Worm (Caenorhabditis elegans) whole organism, young adult: ENCODE measurements around the gene Y48E1C.4.

Experiments used
- B0035.1 ChIP-seq: sonication (generic microtip); optimal IDR thresholded peaks from 2 replicates; lab custom pipeline; 2016; ENCODE audit warnings: missing genetic modification characterization, mild to moderate bottlenecking, missing compliant biosample characterization, missing genotype, missing genetic modification reagents
- F10E7.11 ChIP-seq: sonication (generic microtip); optimal IDR thresholded peaks from 2 replicates; lab custom pipeline; 2017; ENCODE audit warnings: mild to moderate bottlenecking, missing genetic modification characterization, moderate library complexity, missing compliant biosample characterization
- F23B12.7 ChIP-seq: sonication (generic microtip); optimal IDR thresholded peaks from 2 replicates; lab custom pipeline; 2017; ENCODE audit warnings: missing genetic modification characterization, mild to moderate bottlenecking, missing compliant biosample characterization, antibody characterized with exemption, moderate library complexity; ENCODE audit not compliant: insufficient read depth
- F33H1.4 ChIP-seq: fragments of 200-800 bp; sonication (Bioruptor generic); IDR thresholded peaks from 2 replicates; pipeline ENCODE4 v1.3.6; 2022; ENCODE audit warnings: missing genetic modification reagents, missing genetic modification characterization, missing compliant biosample characterization
- F39B2.1 ChIP-seq: fragments of 200-800 bp; sonication (Bioruptor generic); IDR thresholded peaks from 2 replicates; pipeline ENCODE4 v1.3.6; 2022; ENCODE audit warnings: missing genetic modification reagents, missing genetic modification characterization, missing compliant biosample characterization
- F49E8.2 ChIP-seq: sonication (generic microtip); optimal IDR thresholded peaks from 3 replicates; lab custom pipeline; 2017; ENCODE audit warnings: missing genetic modification characterization, mild to moderate bottlenecking, missing compliant biosample characterization, antibody characterized with exemption, moderate library complexity; ENCODE audit not compliant: insufficient read depth
- Y53F4B.3 ChIP-seq: fragments of 200-800 bp; sonication (Bioruptor generic); IDR thresholded peaks from 2 replicates; pipeline ENCODE4 v1.3.6; 2022; ENCODE audit warnings: missing genetic modification reagents, missing genetic modification characterization, missing compliant biosample characterization
- Y53G8AR.9 ChIP-seq: fragments of 200-800 bp; sonication (Bioruptor generic); conservative IDR thresholded peaks from 2 replicates; pipeline ENCODE4 v1.3.6; 2022; ENCODE audit warnings: missing genetic modification reagents, missing genetic modification characterization, missing compliant biosample characterization
- Y56A3A.18 ChIP-seq: fragments of 200-800 bp; sonication (Bioruptor generic); IDR thresholded peaks from 2 replicates; pipeline ENCODE4 v1.3.6; 2022; ENCODE audit warnings: missing genetic modification reagents, missing genetic modification characterization, missing compliant biosample characterization
- Y67H2A.10 ChIP-seq: fragments of 200-800 bp; sonication (Bioruptor generic); conservative IDR thresholded peaks from 2 replicates; pipeline ENCODE4 v1.3.6; 2022; ENCODE audit warnings: missing genetic modification reagents, missing genetic modification characterization, missing compliant biosample characterization
- Y95B8A.8 ChIP-seq: fragments of 200-800 bp; sonication (Bioruptor generic); IDR thresholded peaks from 2 replicates; pipeline ENCODE4 v1.3.6; 2022; ENCODE audit warnings: missing genetic modification reagents, missing genetic modification characterization, missing compliant biosample characterization
- ZK185.1 ChIP-seq: sonication (generic microtip); optimal IDR thresholded peaks from 2 replicates; lab custom pipeline; 2016; ENCODE audit warnings: mild to moderate bottlenecking, missing genetic modification characterization, missing compliant biosample characterization; ENCODE audit not compliant: poor library complexity, severe bottlenecking
- aptf-2 ChIP-seq: fragments of 200-800 bp; sonication (Bioruptor generic); conservative IDR thresholded peaks from 2 replicates; pipeline ENCODE4 v1.3.6; 2022; ENCODE audit warnings: missing genetic modification reagents, missing genetic modification characterization, missing compliant biosample characterization
- attf-3 ChIP-seq: fragments of 200-800 bp; sonication (Bioruptor generic); conservative IDR thresholded peaks from 2 replicates; pipeline ENCODE4 v1.3.6; 2022; ENCODE audit warnings: missing genetic modification reagents, missing genetic modification characterization, missing compliant biosample characterization
- attf-5 ChIP-seq: fragments of 200-800 bp; sonication (Bioruptor generic); optimal IDR thresholded peaks from 2 replicates; lab custom pipeline; 2018; ENCODE audit warnings: mild to moderate bottlenecking, missing genetic modification characterization, missing compliant biosample characterization
- attf-6 ChIP-seq: fragments of 200-800 bp; sonication (Bioruptor generic); IDR thresholded peaks from 2 replicates; pipeline ENCODE4 v1.3.6; 2022; ENCODE audit warnings: missing genetic modification reagents, missing genetic modification characterization, missing compliant biosample characterization
- bed-1 ChIP-seq: fragments of 200-800 bp; sonication (Bioruptor generic); IDR thresholded peaks from 2 replicates; pipeline ENCODE4 v1.3.6; 2022; ENCODE audit warnings: missing genetic modification reagents, missing genetic modification characterization, missing compliant biosample characterization
- bed-2 ChIP-seq: fragments of 200-800 bp; sonication (Bioruptor generic); IDR thresholded peaks from 2 replicates; pipeline ENCODE4 v1.3.6; 2022; ENCODE audit warnings: missing genetic modification reagents, missing genetic modification characterization, missing compliant biosample characterization
- cebp-2 ChIP-seq: fragments of 200-800 bp; sonication (Bioruptor generic); IDR thresholded peaks from 2 replicates; pipeline ENCODE4 v1.3.6; 2022; ENCODE audit warnings: missing genetic modification characterization, missing compliant biosample characterization
- ceh-40 ChIP-seq: fragments of 200-800 bp; sonication (Bioruptor generic); IDR thresholded peaks from 2 replicates; pipeline ENCODE4 v1.3.6; 2022; ENCODE audit warnings: missing genetic modification characterization, missing compliant biosample characterization
- ceh-91 ChIP-seq: fragments of 200-800 bp; sonication (Bioruptor generic); IDR thresholded peaks from 2 replicates; pipeline ENCODE4 v1.3.6; 2022; ENCODE audit warnings: missing genetic modification reagents, missing genetic modification characterization, missing compliant biosample characterization
- die-1 ChIP-seq: sonication (generic microtip); optimal IDR thresholded peaks from 2 replicates; lab custom pipeline; 2016; ENCODE audit warnings: missing genotype, mild to moderate bottlenecking, missing genetic modification characterization, missing compliant biosample characterization
- dpff-1 ChIP-seq: sonication (generic microtip); optimal IDR thresholded peaks from 2 replicates; lab custom pipeline; 2017; ENCODE audit warnings: mild to moderate bottlenecking, missing genetic modification characterization, missing compliant biosample characterization
- egl-18 ChIP-seq: fragments of 200-800 bp; sonication (Bioruptor generic); IDR thresholded peaks from 2 replicates; pipeline ENCODE4 v1.3.6; 2022; ENCODE audit warnings: missing genetic modification reagents, missing genetic modification characterization, missing compliant biosample characterization
- egl-44 ChIP-seq: fragments of 200-800 bp; sonication (Bioruptor generic); IDR thresholded peaks from 2 replicates; pipeline ENCODE4 v1.3.6; 2022; ENCODE audit warnings: missing genetic modification reagents, missing genetic modification characterization, missing compliant biosample characterization
- ets-4 ChIP-seq: fragments of 200-800 bp; sonication (Bioruptor generic); optimal IDR thresholded peaks from 2 replicates; lab custom pipeline; 2018; ENCODE audit warnings: mild to moderate bottlenecking, missing genetic modification characterization, missing compliant biosample characterization
- hsf-1 ChIP-seq: fragments of 200-800 bp; sonication (Bioruptor generic); IDR thresholded peaks from 2 replicates; pipeline ENCODE4 v1.3.6; 2022; ENCODE audit warnings: missing genetic modification reagents, missing genetic modification characterization, missing compliant biosample characterization
- let-526 ChIP-seq: fragments of 200-800 bp; sonication (Bioruptor generic); IDR thresholded peaks from 2 replicates; pipeline ENCODE4 v1.3.6; 2022; ENCODE audit warnings: missing genetic modification reagents, missing genetic modification characterization, missing compliant biosample characterization
- lin-35 ChIP-seq, 3 experiments: fragments of 150-350 bp in 2 of 3; sonication (generic microtip) in 1 of 3; optimal IDR thresholded peaks; 2 replicates each; lab custom pipeline; 2014 to 2018; ENCODE audit warnings: missing biosample characterization in 3 of 3, missing genetic modification characterization in 3 of 3, missing genetic modification reagents in 3 of 3
- lin-40 ChIP-seq: sonication (generic microtip); optimal IDR thresholded peaks from 2 replicates; lab custom pipeline; 2016; ENCODE audit warnings: missing genetic modification characterization, mild to moderate bottlenecking, missing compliant biosample characterization, missing genotype, missing genetic modification reagents
- madf-3 ChIP-seq: fragments of 200-800 bp; sonication (Bioruptor generic); IDR thresholded peaks from 2 replicates; pipeline ENCODE4 v1.3.6; 2022; ENCODE audit warnings: missing genetic modification reagents, missing genetic modification characterization, missing compliant biosample characterization
- mxl-1 ChIP-seq: sonication (generic microtip); optimal IDR thresholded peaks from 2 replicates; lab custom pipeline; 2016; ENCODE audit warnings: missing genetic modification characterization, missing compliant biosample characterization
- nhr-179 ChIP-seq: sonication (generic microtip); optimal IDR thresholded peaks from 2 replicates; lab custom pipeline; 2016; ENCODE audit warnings: mild to moderate bottlenecking, missing genetic modification characterization, missing compliant biosample characterization
- nhr-27 ChIP-seq: fragments of 200-800 bp; sonication (Bioruptor generic); optimal IDR thresholded peaks from 2 replicates; lab custom pipeline; 2018; ENCODE audit warnings: mild to moderate bottlenecking, missing genetic modification characterization, moderate library complexity, missing compliant biosample characterization
- rcor-1 ChIP-seq: fragments of 200-800 bp; sonication (Bioruptor generic); IDR thresholded peaks from 2 replicates; pipeline ENCODE4 v1.3.6; 2022; ENCODE audit warnings: missing genetic modification reagents, missing genetic modification characterization, missing compliant biosample characterization
- repo-1 ChIP-seq: sonication (generic microtip); optimal IDR thresholded peaks from 2 replicates; lab custom pipeline; 2017; ENCODE audit warnings: mild to moderate bottlenecking, missing genetic modification characterization, missing compliant biosample characterization
- snpc-4 ChIP-seq, 5 experiments: fragments of 150-350 bp in 1 of 5; sonication (generic microtip) in 4 of 5; optimal IDR thresholded peaks; 2 replicates each; lab custom pipeline; 2014 to 2018; ENCODE audit warnings: missing genetic modification characterization in 5 of 5, missing biosample characterization in 3 of 5, antibody characterized with exemption in 2 of 5, mild to moderate bottlenecking in 2 of 5, missing compliant biosample characterization in 2 of 5, missing genotype in 2 of 5, moderate library complexity in 2 of 5, missing genetic modification reagents in 1 of 5
- sptf-2 ChIP-seq: fragments of 200-800 bp; sonication (Bioruptor generic); optimal IDR thresholded peaks from 2 replicates; lab custom pipeline; 2018; ENCODE audit warnings: mild to moderate bottlenecking, missing genetic modification characterization, missing compliant biosample characterization
- tbp1 ChIP-seq: fragments of 200-800 bp; sonication (Bioruptor generic); optimal IDR thresholded peaks from 2 replicates; lab custom pipeline; 2018; ENCODE audit warnings: mild to moderate bottlenecking, missing genetic modification characterization, missing compliant biosample characterization
- tbx-9 ChIP-seq: sonication (generic microtip); optimal IDR thresholded peaks from 2 replicates; lab custom pipeline; 2016; ENCODE audit warnings: borderline replicate concordance, missing genetic modification characterization, inconsistent platforms, missing compliant biosample characterization
- tlf-1 ChIP-seq: fragments of 200-800 bp; sonication (Bioruptor generic); optimal IDR thresholded peaks from 2 replicates; lab custom pipeline; 2018; ENCODE audit warnings: mild to moderate bottlenecking, missing genetic modification characterization, missing compliant biosample characterization
- unc-130 ChIP-seq: sonication (generic microtip); optimal IDR thresholded peaks from 2 replicates; lab custom pipeline; 2016; ENCODE audit warnings: missing genetic modification reagents, missing genetic modification characterization, missing compliant biosample characterization
- zfh-2 ChIP-seq: fragments of 200-800 bp; sonication (Bioruptor generic); conservative IDR thresholded peaks from 2 replicates; pipeline ENCODE4 v1.3.6; 2022; ENCODE audit warnings: missing genetic modification reagents, missing genetic modification characterization, missing compliant biosample characterization
- zim-3 ChIP-seq: sonication (generic microtip); optimal IDR thresholded peaks from 2 replicates; lab custom pipeline; 2017; ENCODE audit warnings: mild to moderate bottlenecking, missing genetic modification characterization, moderate library complexity, missing compliant biosample characterization
- ztf-18 ChIP-seq: sonication (generic microtip); optimal IDR thresholded peaks from 2 replicates; lab custom pipeline; 2016; ENCODE audit warnings: missing genotype, mild to moderate bottlenecking, missing genetic modification characterization, missing compliant biosample characterization
- ztf-26 ChIP-seq: sonication (generic microtip); optimal IDR thresholded peaks from 2 replicates; lab custom pipeline; 2017; ENCODE audit warnings: missing genetic modification characterization, missing compliant biosample characterization
- ztf-28 ChIP-seq: fragments of 200-800 bp; sonication (Bioruptor generic); IDR thresholded peaks from 2 replicates; pipeline ENCODE4 v1.3.6; 2022; ENCODE audit warnings: missing genetic modification reagents, missing genetic modification characterization, missing compliant biosample characterization
- ztf-6 ChIP-seq: fragments of 200-800 bp; sonication (Bioruptor generic); IDR thresholded peaks from 2 replicates; pipeline ENCODE4 v1.3.6; 2022; ENCODE audit warnings: missing genetic modification reagents, missing genetic modification characterization, missing compliant biosample characterization

Gene Y48E1C.4

DNA sequence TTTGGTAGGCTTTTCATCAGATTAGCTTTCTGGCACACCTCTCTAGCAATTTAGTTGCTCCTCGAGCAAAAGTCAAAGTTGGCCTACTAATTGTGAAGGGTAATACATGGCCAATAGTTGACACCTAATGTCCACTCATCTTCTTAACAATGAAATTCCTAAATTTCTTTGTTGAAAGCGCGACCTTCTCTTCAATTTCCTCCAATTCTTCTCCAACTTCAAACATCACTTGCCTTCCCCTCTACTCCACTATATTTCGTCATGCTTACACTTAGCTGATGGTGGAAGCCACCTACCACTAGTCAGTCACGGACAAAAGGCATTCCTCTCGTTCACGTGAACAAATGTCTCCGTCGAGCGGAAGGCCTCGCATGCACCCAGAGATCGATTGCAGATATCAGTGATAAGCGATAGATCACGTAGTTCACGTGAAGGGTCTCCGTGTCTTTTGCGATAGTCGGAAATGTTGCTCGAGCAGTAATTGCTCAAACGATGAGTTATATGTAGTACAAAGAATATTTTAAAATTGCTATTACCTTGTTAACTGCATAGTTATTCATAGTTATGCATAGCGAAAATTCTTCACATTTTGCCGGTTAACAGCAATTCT is 32.5 kb upstream of the Y48E1C.4 start, which contains the start of gene E01G4.3 (continued):
- TF ChIP-seq egl-44 (GFP tag; lab: Robert Waterston, UW) (0 out of 2 replicates have a peak, but pooled peaks have one; percentile 11), ztf-26 (tag; lab: Kevin White, UChicago) (peak; percentile 56), Y56A3A.18 (0 out of 2 replicates have a peak, but pooled peaks have one; percentile 35), die-1 (tag; lab: Kevin White, UChicago) (no peak), unc-130 (no peak), ceh-40 (GFP tag; lab: Robert Waterston, UW) (no peak), tbp1 (peak; percentile 8), dpff-1 (tag; lab: Kevin White, UChicago) (no peak), bed-2 (GFP tag; lab: Robert Waterston, UW) (no peak), snpc-4 (GFP tag; optimal IDR thresholded peaks at IDR 0.05; lab: Kevin White, UChicago) (no peak), snpc-4 (tag; optimal IDR thresholded peaks at IDR 0.05; lab: Kevin White, UChicago) (peak in 1 of 4 experiments; percentile 3), Y67H2A.10 (GFP tag; lab: Robert Waterston, UW) (no peak), tbx-9 (tag; lab: Kevin White, UChicago) (no peak), repo-1 (tag; lab: Kevin White, UChicago) (no peak), B0035.1 (tag; lab: Kevin White, UChicago) (no peak), F49E8.2 (tag; lab: Kevin White, UChicago) (no peak), attf-6 (GFP tag; lab: Robert Waterston, UW) (no peak), sptf-2 (no peak), Y53F4B.3 (no peak), lin-40 (tag; lab: Kevin White, UChicago) (peak; percentile 66), attf-3 (GFP tag; lab: Robert Waterston, UW) (no peak), ZK185.1 (tag; lab: Kevin White, UChicago) (no peak), aptf-2 (no peak), rcor-1 (GFP tag; lab: Robert Waterston, UW) (no peak), ztf-18 (tag; lab: Kevin White, UChicago) (no peak), F39B2.1 (no peak), mxl-1 (no peak), egl-18 (GFP tag; lab: Robert Waterston, UW) (no peak), madf-3 (GFP tag; lab: Robert Waterston, UW) (no peak), ztf-6 (GFP tag; lab: Robert Waterston, UW) (no peak), tlf-1 (GFP tag; lab: Kevin White, UChicago) (no peak), zfh-2 (GFP tag; lab: Robert Waterston, UW) (no peak), ceh-91 (GFP tag; lab: Robert Waterston, UW) (no peak), F10E7.11 (no peak), bed-1 (no peak), cebp-2 (GFP tag; lab: Robert Waterston, UW) (no peak), zim-3 (no peak), lin-35 (GFP tag; optimal IDR thresholded peaks at IDR 0.05; lab: Kevin White, UChicago) (no peak), attf-5 (GFP tag; lab: Kevin White, UChicago) (peak; percentile 11), hsf-1 (GFP tag; lab: Robert Waterston, UW) (no peak), ztf-28 (GFP tag; lab: Robert Waterston, UW) (no peak), Y95B8A.8 (GFP tag; lab: Robert Waterston, UW) (no peak), let-526 (GFP tag; lab: Robert Waterston, UW) (no peak), nhr-27 (tag; lab: Kevin White, UChicago) (no peak), F33H1.4 (GFP tag; lab: Robert Waterston, UW) (no peak), F23B12.7 (tag; lab: Kevin White, UChicago) (no peak), Y53G8AR.9 (no peak; the same call in 1 of the 2 replicates), ets-4 (peak; percentile 27), nhr-179 (tag; lab: Kevin White, UChicago) (no peak)
